Fruit fly (Drosophila melanogaster): ENCODE measurements around the gene Osi4.

The Osi4 gene

DNA sequence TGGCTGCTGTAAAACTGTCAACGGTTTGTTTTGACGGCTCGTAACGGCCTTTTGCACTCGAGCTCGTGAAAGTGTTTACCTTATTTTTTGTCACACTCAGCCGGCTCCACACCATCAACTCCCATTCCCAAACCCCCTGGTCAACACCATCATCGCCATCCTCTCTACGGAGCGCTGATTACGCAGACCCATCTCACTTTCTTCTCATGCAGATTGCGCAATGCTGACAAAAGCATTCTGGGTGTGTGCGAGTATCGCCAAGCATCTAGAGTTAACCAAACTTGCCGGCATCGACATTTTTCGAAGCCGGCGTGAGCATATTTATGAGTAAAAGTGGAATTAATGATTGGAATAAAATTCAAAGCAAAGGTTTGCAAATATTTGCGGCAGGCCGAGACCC is 25.2 kb downstream of the Osi4 start:
- TF ChIP-seq Pdp1 (GFP tag; optimal IDR thresholded peaks at IDR 0.05), result peak in 1 of 2 experiments; percentile 49
- peak; percentile 51 for TF ChIP-seq Blimp-1 (GFP tag; optimal IDR thresholded peaks at IDR 0.05)
- TF ChIP-seq Hand (GFP tag; optimal IDR thresholded peaks at IDR 0.05), result no peak
- peak; percentile 64 for TF ChIP-seq Ets65A (GFP tag)

DNA sequence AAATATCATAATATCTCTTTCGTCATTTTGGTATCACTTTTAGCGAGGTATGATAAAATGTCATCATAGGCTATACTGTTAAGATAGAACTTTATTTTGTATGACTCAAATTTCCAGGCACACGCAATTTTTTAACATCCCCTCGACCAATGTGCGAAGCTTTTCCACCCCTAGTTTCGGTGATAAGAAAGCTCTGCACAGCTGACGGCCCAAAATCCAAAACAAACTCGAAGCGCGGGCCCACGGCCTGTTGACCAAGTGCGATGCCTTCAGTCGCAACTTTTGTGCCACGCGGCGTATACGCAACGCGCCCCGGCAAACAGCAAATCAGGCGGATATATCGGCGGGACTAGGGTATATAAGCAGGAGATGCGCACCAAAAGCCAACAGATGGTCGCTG is 34.6 kb downstream of the Osi4 start, which contains the start of gene NPFR:
Gene NPFR (plus strand): TSS at position 301 of the 400 bp plus-strand sequence.
- peak; percentile 39; the same call in 1 of the 2 replicates for TF ChIP-seq seq (GFP tag; IDR thresholded peaks at IDR 0.05)
- peak; percentile 4 for TF ChIP-seq CG15514 (GFP tag; optimal IDR thresholded peaks at IDR 0.05)
- no peak for TF ChIP-seq knrl (GFP tag; IDR thresholded peaks at IDR 0.05; ENCODE audit: partially characterized antibody)
- no peak; the same call in 1 of the 2 replicates for TF ChIP-seq Dref (GFP tag; IDR thresholded peaks at IDR 0.05)
- no peak for TF ChIP-seq YL-1 (GFP tag; optimal IDR thresholded peaks at IDR 0.05)
- TF ChIP-seq h (optimal IDR thresholded peaks at IDR 0.05), result no peak
- no peak for TF ChIP-seq pum (GFP tag; optimal IDR thresholded peaks at IDR 0.05)
- TF ChIP-seq gfzf (GFP tag; optimal IDR thresholded peaks at IDR 0.05), result no peak
- TF ChIP-seq otp (GFP tag; IDR thresholded peaks at IDR 0.05), result no peak
- TF ChIP-seq ttk (GFP tag; IDR thresholded peaks at IDR 0.05), result 0 out of 2 replicates have a peak, but pooled peaks have one; percentile 21
- no peak for TF ChIP-seq en (GFP tag; optimal IDR thresholded peaks at IDR 0.05)
- no peak for TF ChIP-seq pros (GFP tag; optimal IDR thresholded peaks at IDR 0.05)
- TF ChIP-seq scrt (GFP tag; optimal IDR thresholded peaks at IDR 0.05), result peak; percentile 59
- TF ChIP-seq ab (GFP tag; optimal IDR thresholded peaks at IDR 0.05), result no peak
- no peak for TF ChIP-seq CG12219 (GFP tag; optimal IDR thresholded peaks at IDR 0.05)
- TF ChIP-seq Jarid2 (GFP tag; optimal IDR thresholded peaks at IDR 0.05), result peak; percentile 16
- no peak for TF ChIP-seq CG2129 (GFP tag; IDR thresholded peaks at IDR 0.05; ENCODE audit: partially characterized antibody)
- 0 out of 2 replicates have a peak, but pooled peaks have one; percentile 23 for TF ChIP-seq CG9932 (GFP tag; IDR thresholded peaks at IDR 0.05)
- peak in 1 of 2 experiments; percentile 47 for TF ChIP-seq crp (GFP tag; optimal IDR thresholded peaks at IDR 0.05)
- TF ChIP-seq CG9876 (GFP tag; optimal IDR thresholded peaks at IDR 0.05), result no peak
- TF ChIP-seq CG13287 (GFP tag; IDR thresholded peaks at IDR 0.05; ENCODE audit: partially characterized antibody), result 0 out of 2 replicates have a peak, but pooled peaks have one; percentile 11
- no peak for TF ChIP-seq HLHmδ (GFP tag; optimal IDR thresholded peaks at IDR 0.05)
- TF ChIP-seq row (GFP tag; IDR thresholded peaks at IDR 0.05), result no peak
- 0 out of 2 replicates have a peak, but pooled peaks have one; percentile 16 for TF ChIP-seq CG32532 (GFP tag; IDR thresholded peaks at IDR 0.05)
- TF ChIP-seq lilli (GFP tag; optimal IDR thresholded peaks at IDR 0.05), result no peak
- TF ChIP-seq zfh1 (GFP tag; IDR thresholded peaks at IDR 0.05), result no peak
- no peak for TF ChIP-seq CG33213 (GFP tag; optimal IDR thresholded peaks at IDR 0.05)
- TF ChIP-seq cato (GFP tag; optimal IDR thresholded peaks at IDR 0.05; ENCODE audit: borderline replicate concordance), result no peak
- TF ChIP-seq CG13894 (tag; optimal IDR thresholded peaks at IDR 0.05), result peak; percentile 36
- no peak for TF ChIP-seq twi (tag; optimal IDR thresholded peaks at IDR 0.05)
- 0 out of 2 replicates have a peak, but pooled peaks have one; percentile 30 for TF ChIP-seq CG7372 (GFP tag; IDR thresholded peaks at IDR 0.05)
- no peak for TF ChIP-seq CG9215 (GFP tag; IDR thresholded peaks at IDR 0.05)
- no peak for TF ChIP-seq Med (GFP tag)
- no peak for TF ChIP-seq z (GFP tag; IDR thresholded peaks at IDR 0.05)
- no peak for TF ChIP-seq ac (GFP tag; optimal IDR thresholded peaks at IDR 0.05)
- TF ChIP-seq ci (GFP tag; IDR thresholded peaks at IDR 0.05), result no peak
- no peak for TF ChIP-seq run (tag; optimal IDR thresholded peaks at IDR 0.05)

Data from whole organism, embryonic.